Fruit fly (Drosophila melanogaster): ENCODE measurements around the gene Atg1.

dm6 chr3L:12798795-12799311 is 6.1 kb downstream of the Atg1 start:
- TF ChIP-seq Myc (optimal IDR thresholded peaks at IDR 0.05) = no peak
- TF ChIP-seq ttk (optimal IDR thresholded peaks at IDR 0.05) = no peak
- no peak for TF ChIP-seq h (optimal IDR thresholded peaks at IDR 0.05)
- no peak for TF ChIP-seq Sin3A (optimal IDR thresholded peaks at IDR 0.05)
- TF ChIP-seq psq (optimal IDR thresholded peaks at IDR 0.05) = no peak
- no peak for TF ChIP-seq insv (optimal IDR thresholded peaks at IDR 0.05)

Measured in Kc167 (cell line).